Fruit fly (Drosophila melanogaster): ENCODE measurements around the gene Sap-r.

Gene Sap-r

DNA sequence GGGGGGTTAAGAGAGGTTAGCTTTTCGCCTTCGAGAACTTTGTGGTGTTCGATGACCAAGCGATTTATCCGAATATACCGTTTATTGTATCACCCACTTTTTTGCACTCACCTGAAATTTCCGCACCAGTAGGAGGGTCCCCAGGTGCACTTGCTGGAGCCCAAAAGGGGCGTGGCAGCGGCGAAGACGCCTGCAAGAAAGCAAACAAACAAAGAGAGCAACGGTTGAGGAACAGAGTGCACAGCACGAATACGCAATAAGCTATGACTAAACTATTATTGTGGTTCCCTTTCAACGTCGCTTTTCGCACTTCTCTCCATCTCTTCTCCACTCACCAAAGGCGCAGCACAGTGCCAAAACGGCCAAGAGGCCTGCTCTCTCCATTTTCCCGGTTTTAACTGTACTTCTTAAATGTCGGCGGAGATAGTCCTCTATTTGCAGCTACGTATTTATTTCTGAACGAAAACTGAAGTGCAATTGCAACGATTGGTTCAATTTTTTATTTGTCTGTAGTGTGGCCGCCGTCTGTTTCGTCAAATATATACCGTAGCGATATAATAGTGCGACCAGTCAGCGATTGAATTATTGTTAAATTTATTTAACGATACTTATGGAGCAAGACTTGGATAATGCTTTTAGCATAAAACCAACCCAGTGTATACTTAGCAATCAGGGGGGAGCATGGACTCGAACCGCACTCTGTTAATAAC lies at the start of gene Sap-r (continued):
- TF ChIP-seq CG9817 (tag; optimal IDR thresholded peaks at IDR 0.05), result no peak
- no peak for TF ChIP-seq CG17186 (GFP tag; optimal IDR thresholded peaks at IDR 0.05)
- TF ChIP-seq CG1024 (GFP tag; IDR thresholded peaks at IDR 0.05), result no peak
- peak; percentile 31 for TF ChIP-seq CG2120 (GFP tag; optimal IDR thresholded peaks at IDR 0.05)
- TF ChIP-seq Bgb (GFP tag; IDR thresholded peaks at IDR 0.05; ENCODE audit: partially characterized antibody), result peak; percentile 89
- TF ChIP-seq Sry-β (GFP tag; optimal IDR thresholded peaks at IDR 0.05), result no peak
- no peak for TF ChIP-seq Hr78 (GFP tag; optimal IDR thresholded peaks at IDR 0.05)
- peak; percentile 19 for TF ChIP-seq CG33557 (GFP tag; optimal IDR thresholded peaks at IDR 0.05)
- TF ChIP-seq CG4424 (GFP tag; optimal IDR thresholded peaks at IDR 0.05), result no peak
- no peak for TF ChIP-seq cwo (GFP tag; optimal IDR thresholded peaks at IDR 0.05)
- TF ChIP-seq gro (GFP tag; optimal IDR thresholded peaks at IDR 0.05), result peak; percentile 82
- TF ChIP-seq CG14667 (GFP tag; IDR thresholded peaks at IDR 0.05), result no peak
- TF ChIP-seq CG9876 (GFP tag; optimal IDR thresholded peaks at IDR 0.05), result no peak
- TF ChIP-seq Dfd (GFP tag; optimal IDR thresholded peaks at IDR 0.05), result no peak
- TF ChIP-seq abd-A (tag; optimal IDR thresholded peaks at IDR 0.05), result peak; percentile 91
- TF ChIP-seq Rfx (GFP tag; IDR thresholded peaks at IDR 0.05), result no peak
- TF ChIP-seq CG34422 (GFP tag; IDR thresholded peaks at IDR 0.05), result 0 out of 3 replicates have a peak, but pooled peaks have one; percentile 12
- TF ChIP-seq CG1792 (GFP tag; optimal IDR thresholded peaks at IDR 0.05), result no peak
- TF ChIP-seq bigmax (GFP tag; optimal IDR thresholded peaks at IDR 0.05), result no peak
- TF ChIP-seq kay (GFP tag; optimal IDR thresholded peaks at IDR 0.05), result no peak
- TF ChIP-seq CG10267 (tag; optimal IDR thresholded peaks at IDR 0.05), result peak; percentile 59
- TF ChIP-seq vfl (GFP tag; optimal IDR thresholded peaks at IDR 0.05), result no peak
- no peak for TF ChIP-seq ranshi (GFP tag; IDR thresholded peaks at IDR 0.05)
- TF ChIP-seq Stat92E (GFP tag; optimal IDR thresholded peaks at IDR 0.05), result no peak
- TF ChIP-seq lmd (GFP tag; IDR thresholded peaks at IDR 0.05), result no peak
- peak; percentile 77; the same call in 1 of the 2 replicates for TF ChIP-seq inv (GFP tag; IDR thresholded peaks at IDR 0.05; ENCODE audit: partially characterized antibody)
- no peak for TF ChIP-seq ham (GFP tag; IDR thresholded peaks at IDR 0.05)
- TF ChIP-seq dimm (GFP tag; IDR thresholded peaks at IDR 0.05), result no peak
- peak; percentile 77; the same call in 2 of the 3 replicates for TF ChIP-seq CG11560 (tag; IDR thresholded peaks at IDR 0.05)
- TF ChIP-seq CG2116 (GFP tag; optimal IDR thresholded peaks at IDR 0.05), result peak; percentile 28
- peak; percentile 2 for TF ChIP-seq CG12155 (GFP tag; optimal IDR thresholded peaks at IDR 0.05)
- peak; percentile 22 for TF ChIP-seq CG12391 (tag; optimal IDR thresholded peaks at IDR 0.05)
- peak; percentile 43 for TF ChIP-seq CoRest (tag; optimal IDR thresholded peaks at IDR 0.05)
- no peak for TF ChIP-seq dati (GFP tag; IDR thresholded peaks at IDR 0.05)
- no peak for TF ChIP-seq sob (GFP tag; IDR thresholded peaks at IDR 0.05)
- no peak for TF ChIP-seq CG9215 (GFP tag; IDR thresholded peaks at IDR 0.05)
- peak; percentile 60; the same call in 1 of the 2 replicates for TF ChIP-seq sna (GFP tag; IDR thresholded peaks at IDR 0.05; ENCODE audit: partially characterized antibody)
- no peak for TF ChIP-seq CG32772 (GFP tag; IDR thresholded peaks at IDR 0.05)
- TF ChIP-seq CG17568 (GFP tag; optimal IDR thresholded peaks at IDR 0.05), result no peak
- TF ChIP-seq Dref (GFP tag; IDR thresholded peaks at IDR 0.05), result peak; percentile 43
- no peak for TF ChIP-seq so (GFP tag; IDR thresholded peaks at IDR 0.05)
- TF ChIP-seq row (GFP tag; IDR thresholded peaks at IDR 0.05), result peak; percentile 31; the same call in 1 of the 3 replicates
- TF ChIP-seq unpg (GFP tag; optimal IDR thresholded peaks at IDR 0.05), result no peak
- TF ChIP-seq CG6689 (GFP tag; IDR thresholded peaks at IDR 0.05), result no peak
- no peak for TF ChIP-seq gem (tag; optimal IDR thresholded peaks at IDR 0.05)
- TF ChIP-seq usp (GFP tag; optimal IDR thresholded peaks at IDR 0.05), result no peak
- TF ChIP-seq disco-r (GFP tag; optimal IDR thresholded peaks at IDR 0.05), result no peak
- TF ChIP-seq CrebB (tag; optimal IDR thresholded peaks at IDR 0.05), result peak; percentile 41
- no peak for TF ChIP-seq zfh1 (GFP tag; IDR thresholded peaks at IDR 0.05)
- no peak for TF ChIP-seq pfk (GFP tag; optimal IDR thresholded peaks at IDR 0.05)
